Worm (Caenorhabditis elegans): ENCODE data around the gene C55C3.3.

- TF ChIP-seq hlh-12 (tag; optimal IDR thresholded peaks at IDR 0.05) (no peak), hmg-20 (GFP tag; IDR thresholded peaks at IDR 0.05) (no peak), nhr-179 (tag; optimal IDR thresholded peaks at IDR 0.05) (no peak), zfh-2 (GFP tag; conservative IDR thresholded peaks at IDR 0.05) (no peak), snpc-4 (GFP tag; optimal IDR thresholded peaks at IDR 0.05) (no peak), snpc-4 (tag; optimal IDR thresholded peaks at IDR 0.05) (no peak), atf-7 (tag; optimal IDR thresholded peaks at IDR 0.05) (no peak), F52B5.7 (tag; optimal IDR thresholded peaks at IDR 0.05) (no peak), ztf-22 (GFP tag; optimal IDR thresholded peaks at IDR 0.05) (no peak), die-1 (tag; optimal IDR thresholded peaks at IDR 0.05) (no peak), nhr-90 (tag; optimal IDR thresholded peaks at IDR 0.05) (no peak), let-607 (tag; optimal IDR thresholded peaks at IDR 0.05) (no peak), let-526 (GFP tag; IDR thresholded peaks at IDR 0.05) (no peak), dox-1 (GFP tag; IDR thresholded peaks at IDR 0.05) (no peak), K11D2.4 (GFP tag; IDR thresholded peaks at IDR 0.05) (no peak)
These were observed 15.3 kb downstream of the C55C3.3 start for ce11 chrIV:5700372-5700771.

Data from whole organism, young adult.